Worm (Caenorhabditis elegans) whole organism, mixed stage, embryonic: ENCODE data around the gene kin-30.

Source experiments
- blmp-1 ChIP-seq: fragments of 150-350 bp; optimal IDR thresholded peaks from 2 replicates; lab custom pipeline; 2014; ENCODE audit warnings: missing biosample characterization, missing genetic modification characterization
- ceh-39 ChIP-seq: fragments of 150-350 bp; optimal IDR thresholded peaks from 2 replicates; lab custom pipeline; 2014; ENCODE audit warnings: missing biosample characterization, missing genetic modification characterization
- hlh-1 ChIP-seq: fragments of 150-350 bp; optimal IDR thresholded peaks from 2 replicates; lab custom pipeline; 2014; ENCODE audit warnings: missing biosample characterization, missing genetic modification reagents, missing genetic modification characterization
- nhr-12 ChIP-seq: fragments of 150-350 bp; optimal IDR thresholded peaks from 2 replicates; lab custom pipeline; 2014; ENCODE audit warnings: missing biosample characterization, missing genetic modification characterization
- nhr-237 ChIP-seq: fragments of 150-350 bp; optimal IDR thresholded peaks from 2 replicates; lab custom pipeline; 2014; ENCODE audit warnings: missing biosample characterization, missing genetic modification characterization
- nhr-28 ChIP-seq: fragments of 150-350 bp; optimal IDR thresholded peaks from 2 replicates; lab custom pipeline; 2014; ENCODE audit warnings: missing biosample characterization, missing genetic modification characterization
- snpc-4 ChIP-seq: fragments of 150-350 bp; optimal IDR thresholded peaks from 2 replicates; lab custom pipeline; 2014; ENCODE audit warnings: missing biosample characterization, missing genetic modification characterization

DNA sequence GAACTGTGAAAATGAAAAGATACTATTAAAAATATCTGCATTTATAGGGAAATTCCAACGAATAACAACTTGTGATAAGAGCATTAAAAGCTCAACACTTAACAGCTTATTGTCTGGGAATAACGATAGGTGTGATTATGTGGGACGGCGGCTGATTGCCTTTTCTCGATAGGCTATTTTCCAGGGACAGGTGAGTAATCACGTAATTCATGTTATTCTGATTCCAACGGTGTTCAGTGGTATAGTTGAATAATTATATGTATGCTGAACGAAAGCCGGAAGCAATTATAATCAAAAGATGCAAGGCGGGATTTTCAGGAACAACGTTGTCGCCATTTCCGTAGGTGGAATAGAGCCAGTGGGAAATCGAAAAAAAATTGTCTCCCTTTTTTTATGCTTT lies 32.4 kb downstream of the kin-30 start, which contains the start of gene srw-17:
- TF ChIP-seq ceh-39 (no peak), nhr-12 (tag; lab: Kevin White, UChicago) (no peak), snpc-4 (tag; lab: Kevin White, UChicago) (no peak), blmp-1 (tag; lab: Kevin White, UChicago) (no peak), nhr-237 (tag; lab: Kevin White, UChicago) (no peak), hlh-1 (tag; lab: Kevin White, UChicago) (no peak), nhr-28 (tag; lab: Kevin White, UChicago) (no peak)
